Worm (Caenorhabditis elegans): ENCODE measurements around the gene srb-1.

Gene srb-1

ce11 chrII:5201922-5202562 lies 31.2 kb upstream of the srb-1 start (continued):
- TF ChIP-seq dmd-4 (tag; optimal IDR thresholded peaks at IDR 0.05) (no peak), nhr-25 (tag; optimal IDR thresholded peaks at IDR 0.05) (no peak)

ce11 chrII:5200987-5201582 lies 30.3 kb upstream of the srb-1 start:
- no peak for TF ChIP-seq nhr-21 (tag; optimal IDR thresholded peaks at IDR 0.05)
- TF ChIP-seq lin-11 (tag; optimal IDR thresholded peaks at IDR 0.05) = no peak
- no peak for TF ChIP-seq mab-5 (tag; optimal IDR thresholded peaks at IDR 0.05)
- no peak for TF ChIP-seq peb-1 (tag; optimal IDR thresholded peaks at IDR 0.05)
- no peak for TF ChIP-seq unc-62 (GFP tag; optimal IDR thresholded peaks at IDR 0.05)
- no peak for TF ChIP-seq egl-27 (tag; optimal IDR thresholded peaks at IDR 0.05)
- TF ChIP-seq snpc-4 (tag; optimal IDR thresholded peaks at IDR 0.05) = peak; percentile 6
- TF ChIP-seq lin-39 (tag; optimal IDR thresholded peaks at IDR 0.05) = no peak
- no peak for TF ChIP-seq zag-1 (tag; optimal IDR thresholded peaks at IDR 0.05)
- TF ChIP-seq elt-3 (tag; optimal IDR thresholded peaks at IDR 0.05) = no peak
- TF ChIP-seq aly-2 (tag; optimal IDR thresholded peaks at IDR 0.05) = no peak
- no peak for TF ChIP-seq Y55F3AM.14 (GFP tag; optimal IDR thresholded peaks at IDR 0.05)
- TF ChIP-seq unc-39 (tag; optimal IDR thresholded peaks at IDR 0.05) = no peak
- peak; percentile 49 for TF ChIP-seq unc-55 (GFP tag; optimal IDR thresholded peaks at IDR 0.05)
- TF ChIP-seq ztf-4 (tag; optimal IDR thresholded peaks at IDR 0.05) = no peak
- TF ChIP-seq mdl-1 (tag; optimal IDR thresholded peaks at IDR 0.05) = no peak
- TF ChIP-seq ceh-16 (tag; optimal IDR thresholded peaks at IDR 0.05) = no peak
- TF ChIP-seq nhr-237 (tag; optimal IDR thresholded peaks at IDR 0.05) = no peak
- TF ChIP-seq lin-13 (GFP tag; optimal IDR thresholded peaks at IDR 0.05) = no peak
- TF ChIP-seq C34F6.9 (tag; optimal IDR thresholded peaks at IDR 0.05) = peak; percentile 72
- peak; percentile 60 for TF ChIP-seq F13H6.1 (tag; optimal IDR thresholded peaks at IDR 0.05)
- no peak for TF ChIP-seq nhr-25 (tag; optimal IDR thresholded peaks at IDR 0.05)
- no peak for TF ChIP-seq mbf-1 (tag; optimal IDR thresholded peaks at IDR 0.05)
- no peak for TF ChIP-seq ZK546.5 (tag; optimal IDR thresholded peaks at IDR 0.05)
- TF ChIP-seq R02D3.7 (tag; optimal IDR thresholded peaks at IDR 0.05) = no peak
- no peak for TF ChIP-seq sem-4 (tag; optimal IDR thresholded peaks at IDR 0.05)
- peak; percentile 3 for TF ChIP-seq fos-1 (tag; optimal IDR thresholded peaks at IDR 0.05)
- no peak for TF ChIP-seq alr-1 (tag; optimal IDR thresholded peaks at IDR 0.05)
- no peak for TF ChIP-seq ztf-1 (GFP tag; conservative IDR thresholded peaks at IDR 0.05)
- no peak for TF ChIP-seq nhr-77 (tag; optimal IDR thresholded peaks at IDR 0.05)
- TF ChIP-seq lsy-2 (tag; optimal IDR thresholded peaks at IDR 0.05) = peak in 1 of 2 experiments; percentile 72
- TF ChIP-seq elt-1 (tag; optimal IDR thresholded peaks at IDR 0.05) = no peak
- TF ChIP-seq ceh-82 (tag; optimal IDR thresholded peaks at IDR 0.05) = no peak
- TF ChIP-seq nhr-23 (tag; optimal IDR thresholded peaks at IDR 0.05) = no peak
- no peak for TF ChIP-seq crh-2 (tag; optimal IDR thresholded peaks at IDR 0.05)
- peak; percentile 58 for TF ChIP-seq ama-1 (optimal IDR thresholded peaks at IDR 0.05)
- TF ChIP-seq nhr-12 (tag; optimal IDR thresholded peaks at IDR 0.05) = no peak
- TF ChIP-seq sma-9 (GFP tag; optimal IDR thresholded peaks at IDR 0.05) = peak; percentile 33
- no peak for TF ChIP-seq sma-9 (tag; optimal IDR thresholded peaks at IDR 0.05)
- no peak for TF ChIP-seq nhr-11 (tag; optimal IDR thresholded peaks at IDR 0.05)
- TF ChIP-seq gmeb-1 (tag; optimal IDR thresholded peaks at IDR 0.05) = no peak
- TF ChIP-seq sma-3 (GFP tag; optimal IDR thresholded peaks at IDR 0.05) = no peak
- peak; percentile 48 for TF ChIP-seq dmd-4 (tag; optimal IDR thresholded peaks at IDR 0.05)
- TF ChIP-seq nhr-10 (tag; optimal IDR thresholded peaks at IDR 0.05) = no peak
- TF ChIP-seq blmp-1 (tag; optimal IDR thresholded peaks at IDR 0.05; ENCODE audit: insufficient read depth) = peak; percentile 29
- TF ChIP-seq ztf-11 (tag; optimal IDR thresholded peaks at IDR 0.05) = no peak
- TF ChIP-seq nhr-129 (tag; optimal IDR thresholded peaks at IDR 0.05) = peak; percentile 55
- TF ChIP-seq nhr-6 (tag; optimal IDR thresholded peaks at IDR 0.05) = peak; percentile 51
- TF ChIP-seq skn-1 (tag; optimal IDR thresholded peaks at IDR 0.05) = no peak
